Fruit fly (Drosophila melanogaster): ENCODE measurements around the gene CG1571.

CG1571 gene

DNA sequence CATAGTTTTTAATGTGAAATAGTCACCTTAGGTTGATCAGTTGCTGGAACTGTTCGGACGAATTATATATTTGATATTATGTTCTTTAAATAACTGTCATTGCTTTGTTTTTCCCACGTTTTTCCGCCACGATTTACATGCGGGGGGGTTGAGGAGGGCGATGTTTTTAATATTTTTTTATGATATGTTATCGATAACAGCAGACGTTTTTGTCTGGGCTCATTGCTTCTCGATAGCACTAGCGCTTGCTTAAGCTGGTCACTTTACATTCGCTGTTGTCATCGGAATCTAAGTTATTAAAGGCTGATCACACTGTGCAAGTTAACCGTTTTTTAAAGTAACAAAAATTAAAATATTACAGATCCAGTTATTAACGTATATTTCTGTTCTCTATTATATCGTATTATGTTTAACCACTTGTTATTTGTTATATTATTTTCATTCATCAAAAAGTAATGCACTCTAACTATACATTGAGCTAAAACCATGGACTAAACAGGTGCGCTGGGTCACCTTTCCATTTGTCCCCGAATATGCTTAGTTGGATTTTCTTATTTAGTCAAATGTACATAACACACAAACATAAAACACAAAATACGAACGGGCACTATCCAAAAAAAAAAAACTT lies at the start of gene CG1571, which contains the start of gene Upf2 (continued):
- TF ChIP-seq PHDP (tag; optimal IDR thresholded peaks at IDR 0.05) (no peak), Opbp (GFP tag; IDR thresholded peaks at IDR 0.05; ENCODE audit: partially characterized antibody) (peak; percentile 72; the same call in 2 of the 3 replicates), abd-A (tag; optimal IDR thresholded peaks at IDR 0.05) (no peak), dmrt11E (tag; optimal IDR thresholded peaks at IDR 0.05) (no peak), dm (GFP tag; optimal IDR thresholded peaks at IDR 0.05) (peak; percentile 73), lbe (GFP tag; optimal IDR thresholded peaks at IDR 0.05) (no peak), ftz-f1 (GFP tag; optimal IDR thresholded peaks at IDR 0.05) (no peak), insv (GFP tag; optimal IDR thresholded peaks at IDR 0.05) (no peak), CG30431 (GFP tag; optimal IDR thresholded peaks at IDR 0.05) (no peak), disco-r (GFP tag; optimal IDR thresholded peaks at IDR 0.05) (no peak), cas (GFP tag; IDR thresholded peaks at IDR 0.05) (no peak), trh (GFP tag; optimal IDR thresholded peaks at IDR 0.05) (no peak), E2f1 (GFP tag; IDR thresholded peaks at IDR 0.05) (no peak), pita (GFP tag; optimal IDR thresholded peaks at IDR 0.05) (no peak), CG15073 (GFP tag; optimal IDR thresholded peaks at IDR 0.05) (no peak), CG1602 (GFP tag; optimal IDR thresholded peaks at IDR 0.05) (no peak), Dfd (GFP tag; optimal IDR thresholded peaks at IDR 0.05) (no peak), CG5245 (GFP tag; optimal IDR thresholded peaks at IDR 0.05) (no peak), Six4 (GFP tag; optimal IDR thresholded peaks at IDR 0.05) (no peak), CrebB (tag; optimal IDR thresholded peaks at IDR 0.05) (no peak), Atf6 (GFP tag; IDR thresholded peaks at IDR 0.05) (no peak), bsh (GFP tag; optimal IDR thresholded peaks at IDR 0.05) (no peak), hkb (optimal IDR thresholded peaks at IDR 0.05) (no peak), hkb (GFP tag; IDR thresholded peaks at IDR 0.05) (no peak), CG3163 (GFP tag; optimal IDR thresholded peaks at IDR 0.05) (no peak), CG8290 (GFP tag; optimal IDR thresholded peaks at IDR 0.05) (peak; percentile 0), CG8290 (tag; optimal IDR thresholded peaks at IDR 0.05) (no peak), MBD-R2 (GFP tag; IDR thresholded peaks at IDR 0.05) (peak; percentile 83), CG9215 (GFP tag; IDR thresholded peaks at IDR 0.05) (no peak), CG7372 (GFP tag; IDR thresholded peaks at IDR 0.05) (no peak), sim (GFP tag; IDR thresholded peaks at IDR 0.05) (no peak), lov (optimal IDR thresholded peaks at IDR 0.05) (no peak), lov (GFP tag; IDR thresholded peaks at IDR 0.05) (no peak), Gsc (GFP tag; IDR thresholded peaks at IDR 0.05) (no peak), unc-4 (GFP tag; IDR thresholded peaks at IDR 0.05; ENCODE audit: partially characterized antibody) (peak; percentile 58; the same call in 1 of the 2 replicates), CG14965 (GFP tag; optimal IDR thresholded peaks at IDR 0.05; ENCODE audit: borderline replicate concordance) (no peak), Max (GFP tag; optimal IDR thresholded peaks at IDR 0.05) (peak; percentile 56), Dref (GFP tag; IDR thresholded peaks at IDR 0.05) (peak; percentile 94), pzg (GFP tag; optimal IDR thresholded peaks at IDR 0.05) (peak; percentile 87), Fer1 (GFP tag; optimal IDR thresholded peaks at IDR 0.05) (no peak), CG14014 (GFP tag; IDR thresholded peaks at IDR 0.05) (no peak), CG13424 (tag; optimal IDR thresholded peaks at IDR 0.05) (no peak), CG7928 (GFP tag; optimal IDR thresholded peaks at IDR 0.05) (no peak), CG2120 (GFP tag; optimal IDR thresholded peaks at IDR 0.05) (peak; percentile 44), CG42726 (GFP tag; IDR thresholded peaks at IDR 0.05; ENCODE audit: partially characterized antibody) (no peak), CG2116 (GFP tag; optimal IDR thresholded peaks at IDR 0.05) (peak; percentile 84), eve (GFP tag; optimal IDR thresholded peaks at IDR 0.05) (no peak), row (GFP tag; IDR thresholded peaks at IDR 0.05) (peak; percentile 27; the same call in 1 of the 3 replicates), Sry-δ (GFP tag; optimal IDR thresholded peaks at IDR 0.05) (peak; percentile 76), CG3847 (GFP tag; IDR thresholded peaks at IDR 0.05) (no peak), Side (GFP tag; optimal IDR thresholded peaks at IDR 0.05) (no peak), Aef1 (GFP tag; IDR thresholded peaks at IDR 0.05) (no peak)
